Worm (Caenorhabditis elegans) whole organism, midembryonic: ENCODE measurements around the gene F38E9.6.
A peak's percentile ranks its signal among the peaks of the same experiment; 100 is the strongest.

Experiments
- T22C8.4 ChIP-seq: fragments of 200-800 bp; sonication (Bioruptor generic); IDR thresholded peaks from 2 replicates; pipeline ENCODE4 v1.3.6; 2022; ENCODE audit warnings: missing genetic modification characterization, missing compliant biosample characterization
- cog-1 ChIP-seq: sonication (generic microtip); optimal IDR thresholded peaks from 2 replicates; lab custom pipeline; 2016; ENCODE audit warnings: missing genetic modification characterization, missing compliant biosample characterization
- flt-1 ChIP-seq: fragments of 200-800 bp; sonication (Bioruptor generic); IDR thresholded peaks from 2 replicates; pipeline ENCODE4 v1.3.6; 2022; ENCODE audit warnings: missing genetic modification characterization, missing compliant biosample characterization
- klf-2 ChIP-seq: fragments of 200-800 bp; sonication (Bioruptor generic); conservative IDR thresholded peaks from 2 replicates; pipeline ENCODE4 v1.3.6; 2022; ENCODE audit warnings: missing genetic modification reagents, missing genetic modification characterization, missing compliant biosample characterization
- med-1 ChIP-seq: sonication (generic microtip); optimal IDR thresholded peaks from 2 replicates; lab custom pipeline; 2017; ENCODE audit warnings: missing genetic modification characterization, mild to moderate bottlenecking, missing compliant biosample characterization, antibody characterized with exemption, missing genetic modification reagents; ENCODE audit not compliant: insufficient read depth
- ref-1 ChIP-seq: fragments of 200-800 bp; sonication (Bioruptor generic); conservative IDR thresholded peaks from 2 replicates; pipeline ENCODE4 v1.3.6; 2022; ENCODE audit warnings: missing genetic modification reagents, missing genetic modification characterization, missing compliant biosample characterization
- tab-1 ChIP-seq: fragments of 200-800 bp; sonication (Bioruptor generic); IDR thresholded peaks from 2 replicates; pipeline ENCODE4 v1.3.6; 2022; ENCODE audit warnings: missing genetic modification characterization, missing compliant biosample characterization
- ztf-23 ChIP-seq: fragments of 200-800 bp; sonication (Bioruptor generic); IDR thresholded peaks from 2 replicates; pipeline ENCODE4 v1.3.6; 2022; ENCODE audit warnings: missing genetic modification reagents, missing genetic modification characterization, missing compliant biosample characterization
- ztf-29 ChIP-seq: fragments of 200-800 bp; sonication (Bioruptor generic); IDR thresholded peaks from 2 replicates; pipeline ENCODE4 v1.3.6; 2022; ENCODE audit warnings: missing genetic modification reagents, missing genetic modification characterization, missing compliant biosample characterization

F38E9.6 gene

DNA sequence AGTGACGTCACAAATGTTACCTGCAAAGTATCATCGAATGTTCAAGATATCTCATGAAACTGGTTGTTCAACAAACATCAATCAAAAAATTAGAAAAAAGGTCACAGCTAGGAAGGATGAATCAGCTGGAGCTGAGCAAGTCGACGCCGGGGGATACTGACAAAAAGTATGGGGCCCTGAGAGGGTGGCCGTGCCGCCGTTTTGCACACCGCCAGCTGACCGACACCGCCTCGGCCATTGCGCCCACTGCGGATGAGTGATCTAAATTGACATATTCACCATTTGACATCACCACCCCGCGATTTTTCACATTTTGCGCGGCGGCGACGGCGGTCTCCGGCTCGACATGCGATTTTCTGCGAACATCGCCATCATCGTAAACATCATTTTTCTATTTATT is 24.9 kb downstream of the F38E9.6 start:
- TF ChIP-seq flt-1 (GFP tag; lab: Robert Waterston, UW) (no peak), cog-1 (no peak), tab-1 (GFP tag; lab: Robert Waterston, UW) (no peak), ref-1 (no peak), ztf-29 (GFP tag; lab: Robert Waterston, UW) (no peak), T22C8.4 (GFP tag; lab: Robert Waterston, UW) (no peak), ztf-23 (GFP tag; lab: Robert Waterston, UW) (no peak), med-1 (GFP tag; lab: Kevin White, UChicago) (no peak), klf-2 (GFP tag; lab: Robert Waterston, UW) (no peak)

DNA sequence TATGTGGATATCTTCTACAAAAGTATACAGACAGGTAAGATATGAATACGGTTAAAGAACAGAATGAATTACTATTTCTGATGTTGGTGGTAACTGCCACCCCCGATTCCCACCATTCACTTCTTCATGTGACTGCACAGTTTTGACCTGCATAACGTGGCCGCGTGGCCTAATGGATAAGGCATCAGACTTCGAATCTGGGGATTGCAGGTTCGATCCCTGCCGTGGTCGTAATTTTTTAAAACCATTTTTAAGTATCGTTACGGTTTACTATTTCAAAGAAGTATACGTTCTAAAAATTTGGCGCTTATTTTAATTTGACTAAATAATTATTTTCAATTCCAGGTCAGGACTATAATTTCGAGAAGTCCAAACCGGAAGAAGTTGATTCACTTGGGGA is 29.1 kb downstream of the F38E9.6 start:
- TF ChIP-seq T22C8.4 (GFP tag; lab: Robert Waterston, UW) (no peak), flt-1 (GFP tag; lab: Robert Waterston, UW) (0 out of 2 replicates have a peak, but pooled peaks have one; percentile 37), tab-1 (GFP tag; lab: Robert Waterston, UW) (no peak), ztf-23 (GFP tag; lab: Robert Waterston, UW) (no peak), ztf-29 (GFP tag; lab: Robert Waterston, UW) (no peak)

- no peak for TF ChIP-seq cog-1
- TF ChIP-seq ztf-23 (GFP tag; lab: Robert Waterston, UW) = no peak
- no peak for TF ChIP-seq tab-1 (GFP tag; lab: Robert Waterston, UW)
These were observed 33.9 kb downstream of the F38E9.6 start for ce11 chrX:16466157-16466556.

DNA sequence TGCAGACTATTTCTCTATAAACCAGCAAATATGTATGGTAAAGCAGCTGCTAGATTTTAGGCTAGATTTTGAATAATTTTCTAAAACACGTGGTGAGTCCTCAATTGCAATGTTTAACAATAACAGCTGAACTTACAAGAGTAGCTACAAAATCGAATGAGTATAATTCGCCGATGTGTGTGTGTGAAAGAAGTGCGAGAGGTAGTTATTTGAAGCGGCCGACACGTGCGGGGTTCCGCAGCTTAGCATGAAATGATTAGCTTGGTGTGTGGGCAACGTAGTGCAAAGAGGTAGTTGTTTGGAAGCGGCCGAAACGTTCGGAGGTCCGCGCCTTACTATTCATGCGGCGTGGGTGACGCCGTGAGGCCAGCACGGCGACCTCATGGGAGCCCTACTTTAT is 36.6 kb downstream of the F38E9.6 start:
- TF ChIP-seq med-1 (GFP tag; lab: Kevin White, UChicago) (no peak), flt-1 (GFP tag; lab: Robert Waterston, UW) (no peak), cog-1 (no peak), ztf-29 (GFP tag; lab: Robert Waterston, UW) (no peak), klf-2 (GFP tag; lab: Robert Waterston, UW) (no peak), ref-1 (no peak), tab-1 (GFP tag; lab: Robert Waterston, UW) (no peak), T22C8.4 (GFP tag; lab: Robert Waterston, UW) (no peak), ztf-23 (GFP tag; lab: Robert Waterston, UW) (no peak)

DNA sequence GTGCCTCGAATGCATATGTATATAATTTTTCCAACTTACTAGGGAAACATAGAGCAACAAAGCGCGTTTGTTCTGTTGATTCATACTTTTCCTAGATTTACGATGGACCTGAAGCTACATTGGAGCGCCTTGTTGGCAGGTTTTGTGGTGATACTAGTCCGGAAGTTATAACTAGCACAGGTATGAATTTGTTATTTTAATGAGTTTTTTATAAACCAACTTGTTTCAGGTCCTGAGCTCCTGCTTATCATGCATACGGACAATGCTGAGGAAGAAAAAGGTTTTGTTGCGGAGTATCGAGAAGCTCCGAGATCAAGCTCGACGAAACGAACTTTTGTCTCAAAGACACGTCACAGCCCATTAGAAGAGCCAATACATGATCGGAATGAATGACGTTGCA is 38.5 kb downstream of the F38E9.6 start, which contains the start of gene F38E9.1:
Gene F38E9.1 (plus strand): TSS at position 301 of the 400 bp plus-strand sequence.
- TF ChIP-seq ztf-29 (GFP tag; lab: Robert Waterston, UW) = no peak
- TF ChIP-seq med-1 (GFP tag; lab: Kevin White, UChicago) = no peak
- TF ChIP-seq flt-1 (GFP tag; lab: Robert Waterston, UW) = no peak
- TF ChIP-seq klf-2 (GFP tag; lab: Robert Waterston, UW) = no peak
- TF ChIP-seq tab-1 (GFP tag; lab: Robert Waterston, UW) = no peak
- TF ChIP-seq ztf-23 (GFP tag; lab: Robert Waterston, UW) = no peak
- no peak for TF ChIP-seq cog-1
- no peak for TF ChIP-seq T22C8.4 (GFP tag; lab: Robert Waterston, UW)
- no peak for TF ChIP-seq ref-1

- no peak for TF ChIP-seq tab-1 (GFP tag; lab: Robert Waterston, UW)
- TF ChIP-seq ztf-29 (GFP tag; lab: Robert Waterston, UW) = no peak
- TF ChIP-seq med-1 (GFP tag; lab: Kevin White, UChicago) = no peak
- no peak for TF ChIP-seq klf-2 (GFP tag; lab: Robert Waterston, UW)
These were observed 48.0 kb downstream of the F38E9.6 start for ce11 chrX:16480232-16480631.

- TF ChIP-seq cog-1 (no peak), tab-1 (GFP tag; lab: Robert Waterston, UW) (no peak), flt-1 (GFP tag; lab: Robert Waterston, UW) (no peak), T22C8.4 (GFP tag; lab: Robert Waterston, UW) (no peak), ref-1 (no peak), med-1 (GFP tag; lab: Kevin White, UChicago) (no peak), ztf-29 (GFP tag; lab: Robert Waterston, UW) (no peak), ztf-23 (GFP tag; lab: Robert Waterston, UW) (no peak), klf-2 (GFP tag; lab: Robert Waterston, UW) (no peak)
These were observed 48.8 kb downstream of the F38E9.6 start for ce11 chrX:16481026-16481425.

DNA sequence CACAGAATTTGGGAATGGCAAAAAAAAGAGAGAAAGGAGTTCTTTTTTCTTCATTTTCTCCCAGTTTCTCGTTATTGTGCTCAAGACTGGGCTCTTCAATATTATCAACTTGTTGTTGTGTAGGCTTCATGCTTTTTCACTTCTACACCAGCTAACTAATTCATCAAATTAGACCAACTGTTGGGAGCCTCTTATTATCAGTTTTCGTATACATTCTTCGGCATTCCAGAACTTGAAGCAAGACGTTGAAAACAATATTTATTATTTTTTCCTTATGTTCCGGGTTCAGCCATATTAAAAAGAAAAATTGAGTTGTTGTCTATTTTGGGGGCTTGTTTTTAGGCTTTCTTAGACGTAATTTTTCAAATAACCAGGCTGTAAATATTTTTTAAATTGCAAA is 50.7 kb downstream of the F38E9.6 start:
- TF ChIP-seq flt-1 (GFP tag; lab: Robert Waterston, UW) (no peak), ref-1 (no peak), cog-1 (no peak), T22C8.4 (GFP tag; lab: Robert Waterston, UW) (no peak), klf-2 (GFP tag; lab: Robert Waterston, UW) (no peak), ztf-29 (GFP tag; lab: Robert Waterston, UW) (no peak), ztf-23 (GFP tag; lab: Robert Waterston, UW) (no peak), med-1 (GFP tag; lab: Kevin White, UChicago) (no peak), tab-1 (GFP tag; lab: Robert Waterston, UW) (no peak)

DNA sequence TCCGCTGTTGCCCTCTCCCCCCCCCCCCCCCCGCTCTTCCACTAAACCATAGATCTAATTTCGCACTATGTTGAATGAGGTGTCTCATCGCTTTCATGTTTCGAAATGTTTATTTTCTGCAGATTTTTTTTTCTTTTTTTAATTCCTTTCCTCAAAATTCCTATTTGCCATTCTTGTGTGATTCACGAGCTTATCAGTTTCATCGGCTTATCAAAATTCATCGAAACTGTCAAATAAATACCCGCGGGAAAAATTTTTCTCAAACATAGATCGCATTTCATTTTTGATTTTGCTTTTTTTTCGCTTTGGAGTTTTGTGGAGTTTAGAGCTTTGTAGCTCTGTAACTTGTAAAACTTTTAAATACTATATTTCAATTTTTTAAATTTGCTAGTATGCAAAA is 51.8 kb downstream of the F38E9.6 start:
- no peak for TF ChIP-seq T22C8.4 (GFP tag; lab: Robert Waterston, UW)
- no peak for TF ChIP-seq med-1 (GFP tag; lab: Kevin White, UChicago)
- no peak for TF ChIP-seq ztf-23 (GFP tag; lab: Robert Waterston, UW)
- no peak for TF ChIP-seq flt-1 (GFP tag; lab: Robert Waterston, UW)
- no peak for TF ChIP-seq tab-1 (GFP tag; lab: Robert Waterston, UW)
- TF ChIP-seq cog-1 = no peak
- no peak for TF ChIP-seq ztf-29 (GFP tag; lab: Robert Waterston, UW)
- no peak for TF ChIP-seq klf-2 (GFP tag; lab: Robert Waterston, UW)
- TF ChIP-seq ref-1 = no peak

- TF ChIP-seq med-1 (GFP tag; lab: Kevin White, UChicago) (no peak), T22C8.4 (GFP tag; lab: Robert Waterston, UW) (no peak), klf-2 (GFP tag; lab: Robert Waterston, UW) (no peak), tab-1 (GFP tag; lab: Robert Waterston, UW) (no peak), cog-1 (no peak), ref-1 (no peak), ztf-23 (GFP tag; lab: Robert Waterston, UW) (no peak), flt-1 (GFP tag; lab: Robert Waterston, UW) (no peak), ztf-29 (GFP tag; lab: Robert Waterston, UW) (no peak)
These were observed 52.4 kb downstream of the F38E9.6 start for ce11 chrX:16484681-16485080.
